Worm (Caenorhabditis elegans): Measurements from ENCODE around the gene ZK970.8.

DNA sequence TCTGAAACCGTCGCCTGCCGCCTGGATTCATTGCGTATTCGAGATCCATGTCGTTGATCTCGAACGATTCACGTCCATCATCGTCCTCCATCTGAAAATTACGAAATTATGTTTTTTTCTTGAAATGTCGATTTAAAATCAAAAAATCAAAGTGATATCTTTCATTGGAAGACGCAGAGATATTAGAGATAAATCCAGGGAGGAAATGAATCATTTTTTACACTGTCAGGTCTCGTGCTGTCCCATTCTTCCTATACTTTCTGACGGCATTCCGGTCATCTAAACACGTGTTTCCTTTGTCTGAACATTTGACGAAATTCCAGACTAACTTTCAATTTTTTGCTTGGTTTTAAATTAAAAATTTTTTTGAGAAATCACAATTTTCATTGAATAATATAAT, 40.5 kb downstream of the ZK970.8 start, which contains the start of gene stip-1:
- TF ChIP-seq unc-130 (GFP tag; optimal IDR thresholded peaks at IDR 0.05) (no peak), nhr-76 (tag; optimal IDR thresholded peaks at IDR 0.05) (no peak), pha-4 (GFP tag; IDR thresholded peaks at IDR 0.05) (no peak), pha-4 (tag; optimal IDR thresholded peaks at IDR 0.05) (no peak), ama-1 (optimal IDR thresholded peaks at IDR 0.05) (no peak), skn-1 (tag; optimal IDR thresholded peaks at IDR 0.05) (no peak), zfp-3 (GFP tag; conservative IDR thresholded peaks at IDR 0.05) (no peak), Y5F2A.4 (GFP tag; optimal IDR thresholded peaks at IDR 0.05) (no peak), nhr-11 (tag; optimal IDR thresholded peaks at IDR 0.05) (no peak), ceh-32 (tag; optimal IDR thresholded peaks at IDR 0.05; ENCODE audit: poor library complexity) (no peak), aha-1 (tag) (no peak), nhr-28 (tag; optimal IDR thresholded peaks at IDR 0.05) (no peak), egl-43 (GFP tag; IDR thresholded peaks at IDR 0.05) (no peak), jun-1 (tag; optimal IDR thresholded peaks at IDR 0.05) (no peak), F49E8.2 (tag; optimal IDR thresholded peaks at IDR 0.05; ENCODE audit: borderline replicate concordance) (no peak)

Data from whole organism, L4 larva.